Worm (Caenorhabditis elegans) whole organism, L2 larva: Measurements from ENCODE around the gene gbb-2.

Experiments
- ZK546.5 ChIP-seq: sonication (generic microtip); optimal IDR thresholded peaks from 2 replicates; lab custom pipeline; 2017; ENCODE audit warnings: missing biosample characterization, missing genetic modification characterization
- alr-1 ChIP-seq: fragments of 150-350 bp; optimal IDR thresholded peaks from 2 replicates; lab custom pipeline; 2014; ENCODE audit warnings: missing biosample characterization, missing genetic modification characterization
- aly-2 ChIP-seq: fragments of 150-350 bp; optimal IDR thresholded peaks from 2 replicates; lab custom pipeline; 2014; ENCODE audit warnings: missing biosample characterization, missing genetic modification characterization
- ceh-16 ChIP-seq: fragments of 150-350 bp; optimal IDR thresholded peaks from 2 replicates; lab custom pipeline; 2014; ENCODE audit warnings: missing biosample characterization, missing genetic modification characterization
- ceh-82 ChIP-seq: fragments of 150-350 bp; optimal IDR thresholded peaks from 2 replicates; lab custom pipeline; 2014; ENCODE audit warnings: missing biosample characterization, missing genetic modification characterization
- mdl-1 ChIP-seq, 2 experiments: fragments of 150-350 bp in 1 of 2; sonication (generic microtip) in 1 of 2; optimal IDR thresholded peaks; 2 replicates each; lab custom pipeline; 2017; ENCODE audit warnings: missing biosample characterization in 2 of 2, missing genetic modification characterization in 2 of 2
- nhr-11 ChIP-seq: fragments of 150-350 bp; optimal IDR thresholded peaks from 2 replicates; lab custom pipeline; 2014; ENCODE audit warnings: missing biosample characterization, missing genetic modification characterization
- nhr-12 ChIP-seq: fragments of 150-350 bp; optimal IDR thresholded peaks from 2 replicates; lab custom pipeline; 2014; ENCODE audit warnings: missing biosample characterization, missing genetic modification characterization
- nhr-129 ChIP-seq: fragments of 150-350 bp; optimal IDR thresholded peaks from 2 replicates; lab custom pipeline; 2014; ENCODE audit warnings: missing biosample characterization, missing genetic modification characterization
- nhr-25 ChIP-seq: fragments of 150-350 bp; sonication (generic microtip); optimal IDR thresholded peaks from 3 replicates; lab custom pipeline; 2014; ENCODE audit warnings: missing biosample characterization, missing genetic modification characterization
- nhr-6 ChIP-seq: fragments of 150-350 bp; optimal IDR thresholded peaks from 2 replicates; lab custom pipeline; 2014; ENCODE audit warnings: missing biosample characterization, missing genetic modification characterization
- sem-4 ChIP-seq: fragments of 150-350 bp; optimal IDR thresholded peaks from 2 replicates; lab custom pipeline; 2014; ENCODE audit warnings: missing biosample characterization, missing genetic modification reagents, missing genetic modification characterization

DNA sequence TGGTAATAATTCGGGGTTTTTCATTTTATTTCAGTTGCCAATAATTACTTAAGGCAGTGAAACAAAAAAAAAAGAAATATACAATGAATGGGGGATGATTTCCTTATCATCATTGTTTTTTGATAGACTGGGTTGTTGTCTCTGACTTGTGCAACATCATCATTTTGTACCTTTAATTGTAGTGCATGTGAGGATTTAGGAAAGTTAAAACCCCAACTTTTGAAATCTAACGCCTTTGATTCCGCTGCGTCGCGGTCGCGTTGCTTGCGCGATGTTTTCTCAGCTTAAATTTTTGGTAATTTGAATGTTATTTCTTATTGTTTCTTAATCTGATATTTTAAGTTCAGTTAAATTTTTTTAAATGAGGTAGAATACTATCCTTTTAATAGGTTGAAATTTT, 39.3 kb upstream of the gbb-2 start, which contains the start of gene ZK185.5:
- TF ChIP-seq ceh-82 (tag; lab: Kevin White, UChicago) = no peak
- TF ChIP-seq nhr-12 (tag; lab: Kevin White, UChicago) = no peak
- no peak for TF ChIP-seq alr-1
- no peak for TF ChIP-seq nhr-25 (tag; lab: Kevin White, UChicago)
- no peak for TF ChIP-seq ceh-16 (tag; lab: Kevin White, UChicago)
- TF ChIP-seq aly-2 (tag; lab: Kevin White, UChicago) = no peak
- TF ChIP-seq mdl-1 (tag; optimal IDR thresholded peaks at IDR 0.05; lab: Kevin White, UChicago) = no peak
- TF ChIP-seq nhr-11 (tag; lab: Kevin White, UChicago) = no peak
- TF ChIP-seq nhr-129 (tag; lab: Kevin White, UChicago) = no peak
- no peak for TF ChIP-seq sem-4
- no peak for TF ChIP-seq ZK546.5 (tag; lab: Kevin White, UChicago)
- no peak for TF ChIP-seq nhr-6
